Worm (Caenorhabditis elegans) whole organism, mixed stage, embryonic: ENCODE results near the gene trpp-6.
"Not testable (repeated sequence)": the region's sequence is repeated elsewhere in the genome, so short reads cannot be mapped to it uniquely, and the experiment has no call there.

Experiments used
- ceh-39 ChIP-seq: fragments of 150-350 bp; optimal IDR thresholded peaks from 2 replicates; lab custom pipeline; 2014; ENCODE audit warnings: missing biosample characterization, missing genetic modification characterization
- elt-1 ChIP-seq: sonication (generic microtip); optimal IDR thresholded peaks from 2 replicates; lab custom pipeline; 2017; ENCODE audit warnings: missing genetic modification characterization, mild to moderate bottlenecking, missing compliant biosample characterization, antibody characterized with exemption, moderate library complexity, borderline replicate concordance; ENCODE audit not compliant: insufficient read depth
- elt-3 ChIP-seq: fragments of 150-350 bp; optimal IDR thresholded peaks from 2 replicates; lab custom pipeline; 2014; ENCODE audit warnings: missing biosample characterization, missing genetic modification characterization
- mab-5 ChIP-seq: fragments of 150-350 bp; optimal IDR thresholded peaks from 2 replicates; lab custom pipeline; 2014; ENCODE audit warnings: missing biosample characterization, missing genetic modification characterization
- ztf-11 ChIP-seq: fragments of 150-350 bp; optimal IDR thresholded peaks from 2 replicates; lab custom pipeline; 2014; ENCODE audit warnings: missing biosample characterization, missing genetic modification characterization

DNA sequence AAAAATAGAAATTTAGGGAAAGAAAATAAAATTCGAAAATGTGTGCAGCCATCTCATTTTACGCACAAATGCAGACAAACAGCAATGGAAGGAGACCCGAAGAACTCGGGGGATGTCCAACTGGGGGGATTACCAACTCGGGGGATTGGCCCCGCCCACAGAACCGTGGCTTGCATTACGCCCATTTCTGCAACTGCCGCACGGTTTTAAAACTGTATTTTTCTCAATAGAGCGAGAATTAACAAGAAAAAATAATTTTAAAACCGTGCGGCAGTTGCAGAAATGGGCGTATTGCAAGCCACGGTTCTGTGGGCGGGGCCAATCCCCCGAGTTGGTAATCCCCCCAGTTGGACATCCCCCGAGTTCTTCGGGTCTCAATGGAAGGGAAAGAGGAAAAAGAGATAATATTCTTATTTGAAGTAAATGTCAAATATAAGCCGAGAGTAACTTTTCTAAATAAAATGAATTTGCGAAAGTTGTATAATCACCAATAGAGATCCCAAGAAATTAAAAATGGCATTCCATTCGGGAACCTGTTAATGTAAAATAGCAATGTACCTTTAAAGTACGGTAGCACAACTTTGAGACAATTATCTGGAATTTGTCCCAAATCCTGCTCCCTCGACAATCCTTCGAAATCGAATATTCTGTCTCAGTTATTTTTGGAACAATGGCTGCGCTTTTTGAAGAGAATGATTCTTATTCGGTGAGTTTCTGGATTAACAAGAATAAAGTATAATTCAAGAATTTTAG lies 10.8 kb upstream of the trpp-6 start, which contains the start of the genes ruvb-1 and tofu-1:
- not testable (repeated sequence) for TF ChIP-seq elt-1 (tag; lab: Kevin White, UChicago); mab-5; ceh-39 (tag; lab: Kevin White, UChicago); ztf-11 (tag; lab: Kevin White, UChicago); elt-3
